Worm (Caenorhabditis elegans): Measurements from ENCODE around the gene C29G2.3.
"Not testable (repeated sequence)": the region's sequence is repeated elsewhere in the genome, so short reads cannot be mapped to it uniquely, and the experiment has no call there.

The C29G2.3 gene

DNA sequence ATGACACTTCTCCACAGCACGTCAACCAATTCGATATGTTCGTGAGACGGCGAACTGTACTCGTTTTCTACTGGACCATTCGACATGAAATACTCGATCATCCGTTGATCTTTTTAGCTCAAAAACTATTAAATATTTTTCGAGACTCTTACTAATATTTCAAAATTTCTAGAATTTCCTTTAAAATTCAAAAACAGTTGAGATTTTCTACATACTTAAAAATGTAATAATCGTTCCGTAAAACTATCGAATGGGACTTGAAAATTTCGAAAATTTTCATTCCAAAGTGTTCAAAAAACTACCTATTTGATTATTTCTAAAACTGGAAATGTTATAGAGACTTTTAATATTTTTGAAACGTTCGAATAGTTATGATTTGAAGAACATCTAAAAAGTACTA lies 44.7 kb downstream of the C29G2.3 start, which contains the start of gene sknr-1:
Gene sknr-1 (minus strand): TSS at position 101 of the 400 bp plus-strand sequence.
- not testable (repeated sequence) for TF ChIP-seq ceh-100 (GFP tag; IDR thresholded peaks at IDR 0.05); let-607 (tag; optimal IDR thresholded peaks at IDR 0.05); ztf-6 (GFP tag; IDR thresholded peaks at IDR 0.05)
